Fruit fly (Drosophila melanogaster) whole organism, embryonic: ENCODE results near the gene stv.

ENCODE experiments used
- Ada2b ChIP-seq: fragments of 200-800 bp; sonication (Bioruptor generic); IDR thresholded peaks from 2 replicates; pipeline ENCODE4 v1.3.6; 2022; ENCODE audit warnings: missing biosample characterization, missing genetic modification characterization
- Awh ChIP-seq: fragments of 200-800 bp; sonication (Bioruptor generic); IDR thresholded peaks from 2 replicates; pipeline ENCODE4, ENCODE4 v1.3.6; 2022; ENCODE audit warnings: missing biosample characterization, missing genetic modification characterization
- Bdp1 ChIP-seq: fragments of 200-800 bp; sonication (Bioruptor generic); optimal IDR thresholded peaks from 3 replicates; lab custom pipeline; 2016; ENCODE audit warnings: missing biosample characterization, missing genetic modification characterization
- C15 ChIP-seq: fragments of 200-800 bp; sonication (Bioruptor generic); IDR thresholded peaks from 3 replicates; pipeline ENCODE4 v1.3.6; 2022; ENCODE audit warnings: missing biosample characterization, missing genetic modification characterization
- CG11723 ChIP-seq: fragments of 200-800 bp; sonication (Bioruptor generic); optimal IDR thresholded peaks from 2 replicates; lab custom pipeline; 2017; ENCODE audit warnings: missing biosample characterization, mild to moderate bottlenecking, missing genetic modification characterization
- CG14710 ChIP-seq: fragments of 200-800 bp; sonication (Bioruptor generic); optimal IDR thresholded peaks from 3 replicates; lab custom pipeline; 2019; ENCODE audit warnings: missing biosample characterization, mild to moderate bottlenecking, missing genetic modification characterization, moderate library complexity
- CG15696 ChIP-seq: fragments of 200-800 bp; sonication (Bioruptor generic); optimal IDR thresholded peaks from 2 replicates; lab custom pipeline; 2019; ENCODE audit warnings: missing biosample characterization, mild to moderate bottlenecking, missing genetic modification characterization, moderate library complexity
- CG16815 ChIP-seq: fragments of 200-800 bp; sonication (Bioruptor generic); optimal IDR thresholded peaks from 3 replicates; lab custom pipeline; 2017; ENCODE audit warnings: missing biosample characterization, mild to moderate bottlenecking, missing genetic modification characterization
- CG18011 ChIP-seq: fragments of 200-800 bp; sonication (Bioruptor generic); optimal IDR thresholded peaks from 2 replicates; lab custom pipeline; 2017; ENCODE audit warnings: missing biosample characterization, missing genetic modification characterization, mild to moderate bottlenecking, moderate library complexity, missing genotype
- CG18619 ChIP-seq: fragments of 200-800 bp; sonication (Bioruptor generic); optimal IDR thresholded peaks from 3 replicates; lab custom pipeline; 2017; ENCODE audit warnings: missing biosample characterization, mild to moderate bottlenecking, missing genetic modification characterization
- CG2712 ChIP-seq: fragments of 200-800 bp; optimal IDR thresholded peaks from 3 replicates; lab custom pipeline; 2019; ENCODE audit warnings: missing biosample characterization, mild to moderate bottlenecking, missing genetic modification characterization, moderate library complexity
- CG31441 ChIP-seq: fragments of 200-800 bp; sonication (Bioruptor generic); IDR thresholded peaks from 2 replicates; pipeline ENCODE4 v1.3.6; 2022; ENCODE audit warnings: missing biosample characterization, missing genetic modification characterization
- CG33557 ChIP-seq: fragments of 200-800 bp; sonication (Bioruptor generic); optimal IDR thresholded peaks from 2 replicates; lab custom pipeline; 2019; ENCODE audit warnings: missing biosample characterization, mild to moderate bottlenecking, missing genetic modification characterization, moderate library complexity
- CG3726 ChIP-seq: fragments of 200-800 bp; sonication (Bioruptor generic); IDR thresholded peaks from 3 replicates; pipeline ENCODE4, ENCODE4 v1.3.6; 2022; ENCODE audit warnings: missing biosample characterization, missing genetic modification characterization
- CG3995 ChIP-seq: fragments of 200-800 bp; sonication (Bioruptor generic); optimal IDR thresholded peaks from 3 replicates; lab custom pipeline; 2016; ENCODE audit warnings: missing biosample characterization, missing genetic modification characterization
- CG4707 ChIP-seq: fragments of 200-800 bp; sonication (Bioruptor generic); optimal IDR thresholded peaks from 2 replicates; lab custom pipeline; 2018; ENCODE audit warnings: missing biosample characterization, mild to moderate bottlenecking, missing genetic modification characterization, moderate library complexity
- CG4854 ChIP-seq: fragments of 200-800 bp; sonication (Bioruptor generic); optimal IDR thresholded peaks from 2 replicates; lab custom pipeline; 2016; ENCODE audit warnings: missing biosample characterization, missing genetic modification characterization, inconsistent platforms
- CG6272 ChIP-seq: fragments of 200-800 bp; sonication (Bioruptor generic); IDR thresholded peaks from 2 replicates; pipeline ENCODE4 v1.3.6; 2022; ENCODE audit warnings: missing biosample characterization, missing genetic modification characterization
- CG6654 ChIP-seq: fragments of 200-800 bp; sonication (Bioruptor generic); optimal IDR thresholded peaks from 2 replicates; lab custom pipeline; 2017; ENCODE audit warnings: missing biosample characterization, mild to moderate bottlenecking, missing genetic modification characterization
- CG7556 ChIP-seq: fragments of 200-800 bp; sonication (Bioruptor generic); optimal IDR thresholded peaks from 2 replicates; lab custom pipeline; 2017; ENCODE audit warnings: missing biosample characterization, mild to moderate bottlenecking, missing genetic modification characterization
- CG7839 ChIP-seq: fragments of 200-800 bp; sonication (Bioruptor generic); optimal IDR thresholded peaks from 3 replicates; lab custom pipeline; 2018; ENCODE audit warnings: missing biosample characterization, mild to moderate bottlenecking, missing genetic modification characterization, moderate library complexity
- CG9817 ChIP-seq: fragments of 200-800 bp; sonication (Bioruptor generic); optimal IDR thresholded peaks from 2 replicates; lab custom pipeline; 2018; ENCODE audit warnings: missing biosample characterization, mild to moderate bottlenecking, missing genetic modification characterization, moderate library complexity
- CTCF ChIP-seq: fragments of 200-800 bp; sonication (Bioruptor generic); optimal IDR thresholded peaks from 2 replicates; lab custom pipeline; 2017; ENCODE audit warnings: missing biosample characterization, mild to moderate bottlenecking, missing genetic modification characterization, moderate library complexity
- D19A ChIP-seq: fragments of 200-800 bp; optimal IDR thresholded peaks from 3 replicates; lab custom pipeline; 2019; ENCODE audit warnings: missing biosample characterization, mild to moderate bottlenecking, missing genetic modification characterization, moderate library complexity
- Dbx ChIP-seq: fragments of 200-800 bp; sonication (Bioruptor generic); IDR thresholded peaks from 3 replicates; pipeline ENCODE4 v1.3.6; 2022; ENCODE audit warnings: missing biosample characterization, missing genetic modification characterization
- Drgx ChIP-seq: fragments of 200-800 bp; sonication (Bioruptor generic); IDR thresholded peaks from 2 replicates; pipeline ENCODE4 v1.3.6; 2022; ENCODE audit warnings: missing biosample characterization, missing genetic modification characterization
- Ets97D ChIP-seq: fragments of 200-800 bp; sonication (Bioruptor generic); optimal IDR thresholded peaks from 3 replicates; lab custom pipeline; 2016; ENCODE audit warnings: missing biosample characterization, missing genetic modification characterization
- Fer3 ChIP-seq: fragments of 200-800 bp; sonication (Bioruptor generic); optimal IDR thresholded peaks from 2 replicates; lab custom pipeline; 2018; ENCODE audit warnings: missing biosample characterization, mild to moderate bottlenecking, missing genetic modification characterization, moderate library complexity
- HHEX ChIP-seq: fragments of 200-800 bp; sonication (Bioruptor generic); optimal IDR thresholded peaks from 3 replicates; lab custom pipeline; 2017; ENCODE audit warnings: missing biosample characterization, mild to moderate bottlenecking, missing genetic modification characterization, missing genetic modification reagents
- NFAT ChIP-seq: fragments of 200-800 bp; sonication (Bioruptor generic); IDR thresholded peaks from 2 replicates; pipeline ENCODE4 v1.3.6; 2022; ENCODE audit warnings: missing biosample characterization, missing genetic modification characterization
- NK7.1 ChIP-seq: fragments of 200-800 bp; sonication (Bioruptor generic); optimal IDR thresholded peaks from 3 replicates; lab custom pipeline; 2016; ENCODE audit warnings: missing biosample characterization, missing genetic modification characterization
- Oaz ChIP-seq: fragments of 200-800 bp; sonication (Bioruptor generic); IDR thresholded peaks from 2 replicates; pipeline ENCODE4 v1.3.6; 2022; ENCODE audit warnings: missing biosample characterization, missing genetic modification characterization
- Sox100B ChIP-seq: fragments of 200-800 bp; sonication (Bioruptor generic); optimal IDR thresholded peaks from 3 replicates; lab custom pipeline; 2018; ENCODE audit warnings: missing biosample characterization, mild to moderate bottlenecking, missing genetic modification characterization
- Xbp1 ChIP-seq: fragments of 200-800 bp; sonication (Bioruptor generic); optimal IDR thresholded peaks from 3 replicates; lab custom pipeline; 2016; ENCODE audit warnings: missing biosample characterization, mild to moderate bottlenecking, missing genetic modification characterization
- az2 ChIP-seq: fragments of 200-800 bp; sonication (Bioruptor generic); optimal IDR thresholded peaks from 3 replicates; lab custom pipeline; 2016; ENCODE audit warnings: missing biosample characterization, missing genetic modification characterization
- crc ChIP-seq: fragments of 200-800 bp; sonication (Bioruptor generic); optimal IDR thresholded peaks from 2 replicates; lab custom pipeline; 2016; ENCODE audit warnings: missing biosample characterization, missing genetic modification characterization
- crp ChIP-seq, 2 experiments: fragments of 200-800 bp; sonication (Bioruptor generic); optimal IDR thresholded peaks; 2 replicates in 1 of 2; 3 replicates in 1 of 2; lab custom pipeline; 2017; ENCODE audit warnings: missing biosample characterization in 2 of 2, missing genetic modification characterization in 2 of 2, mild to moderate bottlenecking in 1 of 2, moderate library complexity in 1 of 2
- emc ChIP-seq: fragments of 200-800 bp; sonication (Bioruptor generic); optimal IDR thresholded peaks from 2 replicates; lab custom pipeline; 2016; ENCODE audit warnings: missing biosample characterization, missing genetic modification characterization
- gro ChIP-seq: fragments of 200-800 bp; sonication (Bioruptor generic); optimal IDR thresholded peaks from 2 replicates; lab custom pipeline; 2016; ENCODE audit warnings: missing biosample characterization, missing genetic modification characterization
- hth ChIP-seq: fragments of >200 bp; optimal IDR thresholded peaks from 2 replicates; lab custom pipeline; 2017; ENCODE audit warnings: inconsistent platforms
- insv ChIP-seq, 2 experiments: fragments of 200-800 bp; sonication (Bioruptor generic); optimal IDR thresholded peaks; 3 replicates each; lab custom pipeline; 2016 to 2018; ENCODE audit warnings: missing biosample characterization in 2 of 2, missing genetic modification characterization in 2 of 2
- jing ChIP-seq: fragments of 200-800 bp; sonication (Bioruptor generic); optimal IDR thresholded peaks from 2 replicates; lab custom pipeline; 2018; ENCODE audit warnings: missing biosample characterization, mild to moderate bottlenecking, missing genetic modification characterization
- lmd ChIP-seq: fragments of 200-800 bp; sonication (Bioruptor generic); IDR thresholded peaks from 2 replicates; pipeline ENCODE4 v1.3.6; 2022; ENCODE audit warnings: missing biosample characterization, missing genetic modification characterization
- lov ChIP-seq, 2 experiments: fragments of 200-800 bp in 1 of 2; fragments of >200 bp in 1 of 2; sonication (Bioruptor generic) in 1 of 2; IDR thresholded peaks in 1 of 2; optimal IDR thresholded peaks in 1 of 2; 2 replicates in 1 of 2; 3 replicates in 1 of 2; pipeline versions ENCODE4 v1.3.6 to Lab custom; 2017 to 2022; ENCODE audit warnings: missing biosample characterization in 1 of 2, missing genetic modification characterization in 1 of 2
- otp ChIP-seq: fragments of 200-800 bp; sonication (Bioruptor generic); IDR thresholded peaks from 3 replicates; pipeline ENCODE4, ENCODE4 v1.3.6; 2022; ENCODE audit warnings: missing biosample characterization, missing genetic modification characterization
- ranshi ChIP-seq: fragments of 200-800 bp; sonication (Bioruptor generic); IDR thresholded peaks from 2 replicates; pipeline ENCODE4 v1.3.6; 2022; ENCODE audit warnings: missing biosample characterization, missing genetic modification characterization
- sc ChIP-seq, 3 experiments: fragments of >200 bp in 2 of 3; fragments of 200-800 bp in 1 of 3; sonication (Bioruptor generic) in 1 of 3; optimal IDR thresholded peaks; 2 replicates in 2 of 3; 3 replicates in 1 of 3; lab custom pipeline; 2017; ENCODE audit warnings: mild to moderate bottlenecking in 1 of 3, missing biosample characterization in 1 of 3, missing genetic modification characterization in 1 of 3, missing genetic modification reagents in 1 of 3
- stwl ChIP-seq: fragments of 200-800 bp; sonication (Bioruptor generic); optimal IDR thresholded peaks from 3 replicates; lab custom pipeline; 2018; ENCODE audit warnings: missing biosample characterization, mild to moderate bottlenecking, missing genetic modification characterization, moderate library complexity
- unc-4 ChIP-seq: fragments of 200-800 bp; sonication (Bioruptor generic); IDR thresholded peaks from 2 replicates; pipeline ENCODE4 v1.3.6; 2022; ENCODE audit warnings: missing biosample characterization, missing genetic modification characterization; ENCODE audit not compliant: partially characterized antibody
- wdn ChIP-seq: fragments of 200-800 bp; sonication (Bioruptor generic); IDR thresholded peaks from 2 replicates; pipeline ENCODE4 v1.3.6; 2022; ENCODE audit warnings: missing biosample characterization, missing genetic modification characterization

The stv gene

dm6 chr3L:13450177-13450793, 27.1 kb upstream of the stv start, which contains the start of the genes JMJD7 and CG10738 (continued):
- TF ChIP-seq C15 (GFP tag; lab: Robert Waterston, UW) (no peak), emc (no peak), CG31441 (GFP tag; lab: Robert Waterston, UW) (peak; percentile 51; the same call in 1 of the 2 replicates), CG4707 (no peak), az2 (GFP tag; lab: Kevin White, UChicago) (no peak), Sox100B (GFP tag; lab: Kevin White, UChicago) (peak; percentile 79), CG9817 (tag; lab: Kevin White, UChicago) (peak; percentile 35), Awh (GFP tag; lab: Robert Waterston, UW) (peak; percentile 58; the same call in 1 of the 2 replicates), Oaz (peak; percentile 66), otp (GFP tag; lab: Robert Waterston, UW) (peak; percentile 69; the same call in 1 of the 3 replicates), NFAT (GFP tag; lab: Robert Waterston, UW) (peak; percentile 83), hth (lab: Kevin White, UChicago) (no peak), NK7.1 (GFP tag; lab: Kevin White, UChicago) (no peak), HHEX (GFP tag; lab: Kevin White, UChicago) (peak; percentile 23), CG15696 (tag; lab: Kevin White, UChicago) (peak; percentile 22), CG3995 (no peak), Ets97D (GFP tag; lab: Kevin White, UChicago) (peak; percentile 16), CG11723 (no peak), sc (optimal IDR thresholded peaks at IDR 0.05; lab: Kevin White, UChicago) (no peak), sc (GFP tag; optimal IDR thresholded peaks at IDR 0.05; lab: Kevin White, UChicago) (no peak), ranshi (GFP tag; lab: Robert Waterston, UW) (peak; percentile 75), CTCF (peak; percentile 27), unc-4 (GFP tag; lab: Robert Waterston, UW) (no peak), lmd (peak; percentile 73), D19A (tag; lab: Kevin White, UChicago) (peak; percentile 63), stwl (tag; lab: Kevin White, UChicago) (peak; percentile 33), CG18619 (peak; percentile 24), CG4854 (peak; percentile 29), CG14710 (tag; lab: Kevin White, UChicago) (peak; percentile 84), Drgx (GFP tag; lab: Robert Waterston, UW) (peak; percentile 78), CG18011 (no peak), CG33557 (GFP tag; lab: Kevin White, UChicago) (no peak), jing (GFP tag; lab: Kevin White, UChicago) (no peak), Dbx (peak; percentile 76; the same call in 2 of the 3 replicates), Ada2b (GFP tag; lab: Robert Waterston, UW) (peak; percentile 84), gro (GFP tag; lab: Kevin White, UChicago) (no peak), insv (GFP tag; optimal IDR thresholded peaks at IDR 0.05; lab: Kevin White, UChicago) (no peak), Bdp1 (GFP tag; lab: Kevin White, UChicago) (no peak), Fer3 (peak; percentile 35), CG3726 (GFP tag; lab: Robert Waterston, UW) (no peak), CG7839 (peak; percentile 11), CG2712 (tag; lab: Kevin White, UChicago) (peak; percentile 64), CG6654 (GFP tag; lab: Kevin White, UChicago) (peak; percentile 56), crp (GFP tag; optimal IDR thresholded peaks at IDR 0.05; lab: Kevin White, UChicago) (no peak), lov (optimal IDR thresholded peaks at IDR 0.05; lab: Kevin White, UChicago) (no peak), lov (GFP tag; IDR thresholded peaks at IDR 0.05; lab: Robert Waterston, UW) (peak; percentile 30; the same call in 1 of the 3 replicates), CG7556 (GFP tag; lab: Kevin White, UChicago) (no peak), CG16815 (GFP tag; lab: Kevin White, UChicago) (no peak), crc (GFP tag; lab: Kevin White, UChicago) (no peak), CG6272 (GFP tag; lab: Robert Waterston, UW) (peak; percentile 69; the same call in 1 of the 2 replicates), Xbp1 (GFP tag; lab: Kevin White, UChicago) (peak; percentile 57), wdn (GFP tag; lab: Robert Waterston, UW) (no peak)
